Fruit fly (Drosophila melanogaster) whole organism, embryonic: ENCODE results near the gene MED14.
A peak's percentile ranks its signal among the peaks of the same experiment; 100 is the strongest.

Source experiments
- Adf1 ChIP-seq: fragments of 200-800 bp; sonication (Bioruptor generic); IDR thresholded peaks from 2 replicates; pipeline ENCODE4 v1.3.6; 2022; ENCODE audit warnings: missing biosample characterization, missing genetic modification characterization
- Antp ChIP-seq: fragments of 200-800 bp; sonication (Bioruptor generic); optimal IDR thresholded peaks from 3 replicates; lab custom pipeline; 2016; ENCODE audit warnings: missing biosample characterization, missing genetic modification characterization
- Awh ChIP-seq: fragments of 200-800 bp; sonication (Bioruptor generic); IDR thresholded peaks from 2 replicates; pipeline ENCODE4, ENCODE4 v1.3.6; 2022; ENCODE audit warnings: missing biosample characterization, missing genetic modification characterization
- CG10209 ChIP-seq: fragments of 200-800 bp; sonication (Bioruptor generic); optimal IDR thresholded peaks from 3 replicates; lab custom pipeline; 2017; ENCODE audit warnings: missing biosample characterization, mild to moderate bottlenecking, missing genetic modification characterization, missing genetic modification reagents
- CG11398 ChIP-seq: fragments of 200-800 bp; sonication (Bioruptor generic); optimal IDR thresholded peaks from 2 replicates; lab custom pipeline; 2016; ENCODE audit warnings: missing biosample characterization, missing genetic modification characterization
- CG11560 ChIP-seq: fragments of 200-800 bp; sonication (Bioruptor generic); IDR thresholded peaks from 3 replicates; pipeline ENCODE4 v1.3.6; 2022; ENCODE audit warnings: missing biosample characterization, missing genetic modification characterization
- CG11695 ChIP-seq: fragments of 200-800 bp; sonication (Bioruptor generic); IDR thresholded peaks from 3 replicates; pipeline ENCODE4 v1.3.6; 2022; ENCODE audit warnings: missing biosample characterization, missing genetic modification characterization
- CG11723 ChIP-seq: fragments of 200-800 bp; sonication (Bioruptor generic); optimal IDR thresholded peaks from 2 replicates; lab custom pipeline; 2017; ENCODE audit warnings: missing biosample characterization, mild to moderate bottlenecking, missing genetic modification characterization
- CG12942 ChIP-seq: fragments of 200-800 bp; sonication (Bioruptor generic); optimal IDR thresholded peaks from 3 replicates; lab custom pipeline; 2016; ENCODE audit warnings: missing biosample characterization, missing genetic modification characterization
- CG14050 ChIP-seq: fragments of 200-800 bp; sonication (Bioruptor generic); IDR thresholded peaks from 3 replicates; pipeline ENCODE4 v1.3.6; 2022; ENCODE audit warnings: missing biosample characterization, missing genetic modification characterization
- CG14860 ChIP-seq: fragments of 200-800 bp; sonication (Bioruptor generic); IDR thresholded peaks from 3 replicates; pipeline ENCODE4 v1.3.6; 2022; ENCODE audit warnings: missing biosample characterization, missing genetic modification characterization; ENCODE audit not compliant: partially characterized antibody
- CG1832 ChIP-seq: fragments of 200-800 bp; sonication (Bioruptor generic); optimal IDR thresholded peaks from 2 replicates; lab custom pipeline; 2017; ENCODE audit warnings: missing biosample characterization, mild to moderate bottlenecking, missing genetic modification characterization, inconsistent platforms
- CG18599 ChIP-seq: fragments of 200-800 bp; sonication (Bioruptor generic); optimal IDR thresholded peaks from 3 replicates; lab custom pipeline; 2017; ENCODE audit warnings: missing biosample characterization, missing genetic modification characterization, mild to moderate bottlenecking, moderate library complexity, missing genetic modification reagents
- CG30403 ChIP-seq: fragments of 200-800 bp; sonication (Bioruptor generic); optimal IDR thresholded peaks from 3 replicates; lab custom pipeline; 2016; ENCODE audit warnings: missing biosample characterization, missing genetic modification characterization
- CG3065 ChIP-seq: fragments of 200-800 bp; sonication (Bioruptor generic); optimal IDR thresholded peaks from 2 replicates; lab custom pipeline; 2016; ENCODE audit warnings: missing biosample characterization, missing genetic modification characterization
- CG4404 ChIP-seq: fragments of 200-800 bp; sonication (Bioruptor generic); IDR thresholded peaks from 2 replicates; pipeline ENCODE4 v1.3.6; 2022; ENCODE audit warnings: missing biosample characterization, missing genetic modification characterization
- CG9215 ChIP-seq: fragments of 200-800 bp; sonication (Bioruptor generic); IDR thresholded peaks from 2 replicates; pipeline ENCODE4 v1.3.6; 2022; ENCODE audit warnings: missing biosample characterization, missing genetic modification characterization
- CG9437 ChIP-seq: fragments of 200-800 bp; sonication (Bioruptor generic); optimal IDR thresholded peaks from 2 replicates; lab custom pipeline; 2018; ENCODE audit warnings: missing biosample characterization, mild to moderate bottlenecking, missing genetic modification characterization
- CHES-1-like ChIP-seq: fragments of 200-800 bp; sonication (Bioruptor generic); optimal IDR thresholded peaks from 2 replicates; lab custom pipeline; 2016; ENCODE audit warnings: missing biosample characterization, missing genetic modification characterization
- CoRest ChIP-seq: fragments of 200-800 bp; sonication (Bioruptor generic); optimal IDR thresholded peaks from 3 replicates; lab custom pipeline; 2018; ENCODE audit warnings: missing biosample characterization, mild to moderate bottlenecking, missing genetic modification characterization, moderate library complexity
- D19A ChIP-seq: fragments of 200-800 bp; optimal IDR thresholded peaks from 3 replicates; lab custom pipeline; 2019; ENCODE audit warnings: missing biosample characterization, mild to moderate bottlenecking, missing genetic modification characterization, moderate library complexity
- Dbx ChIP-seq: fragments of 200-800 bp; sonication (Bioruptor generic); IDR thresholded peaks from 3 replicates; pipeline ENCODE4 v1.3.6; 2022; ENCODE audit warnings: missing biosample characterization, missing genetic modification characterization
- Dref ChIP-seq: fragments of 200-800 bp; sonication (Bioruptor generic); IDR thresholded peaks from 2 replicates; pipeline ENCODE4 v1.3.6; 2022; ENCODE audit warnings: missing biosample characterization, missing genetic modification characterization
- E2f1 ChIP-seq: fragments of 200-800 bp; sonication (Bioruptor generic); IDR thresholded peaks from 2 replicates; pipeline ENCODE4 v1.3.6; 2022; ENCODE audit warnings: missing biosample characterization, missing genetic modification characterization
- E2f2 ChIP-seq: fragments of 200-800 bp; sonication (Bioruptor generic); IDR thresholded peaks from 2 replicates; pipeline ENCODE4 v1.3.6; 2022; ENCODE audit warnings: missing biosample characterization, missing genetic modification characterization
- ERR ChIP-seq: fragments of 200-800 bp; sonication (Bioruptor generic); optimal IDR thresholded peaks from 2 replicates; lab custom pipeline; 2016; ENCODE audit warnings: missing biosample characterization, missing genetic modification characterization
- Hr39 ChIP-seq: fragments of >200 bp; optimal IDR thresholded peaks from 2 replicates; lab custom pipeline; 2017
- Hr51 ChIP-seq, 2 experiments: fragments of 200-800 bp; sonication (Bioruptor generic); optimal IDR thresholded peaks; 2 replicates in 1 of 2; 3 replicates in 1 of 2; lab custom pipeline; 2016 to 2018; ENCODE audit warnings: missing biosample characterization in 2 of 2, missing genetic modification characterization in 2 of 2, mild to moderate bottlenecking in 1 of 2, moderate library complexity in 1 of 2
- cad ChIP-seq: fragments of >200 bp; optimal IDR thresholded peaks from 2 replicates; lab custom pipeline; 2017; ENCODE audit warnings: missing biosample characterization, missing genetic modification characterization
- eve ChIP-seq, 2 experiments: fragments of >200 bp; optimal IDR thresholded peaks; 2 replicates each; lab custom pipeline; 2017; ENCODE audit warnings: missing biosample characterization in 2 of 2, missing genetic modification characterization in 2 of 2
- gce ChIP-seq: fragments of 200-800 bp; sonication (Bioruptor generic); IDR thresholded peaks from 3 replicates; pipeline ENCODE4 v1.3.6; 2022; ENCODE audit warnings: missing biosample characterization, missing genetic modification characterization
- gem ChIP-seq: fragments of 200-800 bp; sonication (Bioruptor generic); optimal IDR thresholded peaks from 2 replicates; lab custom pipeline; 2019; ENCODE audit warnings: missing biosample characterization, mild to moderate bottlenecking, missing genetic modification characterization, moderate library complexity
- gsb ChIP-seq: fragments of 200-800 bp; sonication (Bioruptor generic); IDR thresholded peaks from 2 replicates; pipeline ENCODE4 v1.3.6; 2022; ENCODE audit warnings: missing biosample characterization, missing genetic modification characterization
- hb ChIP-seq: fragments of 200-800 bp; sonication (Bioruptor generic); IDR thresholded peaks from 3 replicates; pipeline ENCODE4 v1.3.6; 2022; ENCODE audit warnings: missing biosample characterization, missing genetic modification characterization; ENCODE audit not compliant: partially characterized antibody
- kah ChIP-seq: fragments of 200-800 bp; sonication (Bioruptor generic); optimal IDR thresholded peaks from 2 replicates; lab custom pipeline; 2018; ENCODE audit warnings: missing biosample characterization, mild to moderate bottlenecking, missing genetic modification characterization
- lbe ChIP-seq: fragments of 200-800 bp; sonication (Bioruptor generic); optimal IDR thresholded peaks from 2 replicates; lab custom pipeline; 2016; ENCODE audit warnings: missing biosample characterization, mild to moderate bottlenecking, missing genetic modification characterization
- luna ChIP-seq: fragments of 200-800 bp; sonication (Bioruptor generic); optimal IDR thresholded peaks from 2 replicates; lab custom pipeline; 2016; ENCODE audit warnings: missing biosample characterization, missing genetic modification characterization
- maf-S ChIP-seq: fragments of 200-800 bp; sonication (Bioruptor generic); optimal IDR thresholded peaks from 2 replicates; lab custom pipeline; 2016; ENCODE audit warnings: missing biosample characterization, missing genetic modification characterization
- mld ChIP-seq: fragments of 200-800 bp; sonication (Bioruptor generic); IDR thresholded peaks from 3 replicates; pipeline ENCODE4 v1.3.6; 2022; ENCODE audit warnings: missing biosample characterization, missing genetic modification characterization; ENCODE audit not compliant: partially characterized antibody
- pan ChIP-seq, 4 experiments: fragments of >200 bp in 3 of 4; fragments of 200-800 bp in 1 of 4; sonication (Bioruptor generic) in 1 of 4; optimal IDR thresholded peaks in 3 of 4; IDR thresholded peaks in 1 of 4; 2 replicates each; pipeline versions ENCODE4 v1.3.6 to Lab custom; 2017 to 2022; ENCODE audit warnings: missing biosample characterization in 2 of 4, missing genetic modification characterization in 2 of 4, mixed read lengths in 1 of 4
- phol ChIP-seq: fragments of 200-800 bp; sonication (Bioruptor generic); optimal IDR thresholded peaks from 3 replicates; lab custom pipeline; 2018; ENCODE audit warnings: missing biosample characterization, mild to moderate bottlenecking, missing genetic modification characterization, moderate library complexity
- pnt ChIP-seq: fragments of 200-800 bp; sonication (Bioruptor generic); optimal IDR thresholded peaks from 3 replicates; lab custom pipeline; 2016; ENCODE audit warnings: missing biosample characterization, missing genetic modification characterization
- pum ChIP-seq: fragments of 200-800 bp; sonication (Bioruptor generic); optimal IDR thresholded peaks from 2 replicates; lab custom pipeline; 2016; ENCODE audit warnings: missing biosample characterization, missing genetic modification characterization
- run ChIP-seq: fragments of 200-800 bp; sonication (Bioruptor generic); optimal IDR thresholded peaks from 3 replicates; lab custom pipeline; 2018; ENCODE audit warnings: missing biosample characterization, mild to moderate bottlenecking, missing genetic modification characterization
- sd ChIP-seq: fragments of 200-800 bp; sonication (Bioruptor generic); optimal IDR thresholded peaks from 3 replicates; lab custom pipeline; 2018; ENCODE audit warnings: missing biosample characterization, mild to moderate bottlenecking, missing genetic modification characterization, moderate library complexity
- sob ChIP-seq: fragments of 200-800 bp; sonication (Bioruptor generic); IDR thresholded peaks from 2 replicates; pipeline ENCODE4 v1.3.6; 2022; ENCODE audit warnings: missing biosample characterization, missing genetic modification characterization
- tio ChIP-seq: fragments of 200-800 bp; sonication (Bioruptor generic); optimal IDR thresholded peaks from 2 replicates; lab custom pipeline; 2017; ENCODE audit warnings: missing biosample characterization, missing genetic modification characterization, inconsistent platforms
- trem ChIP-seq: fragments of 200-800 bp; optimal IDR thresholded peaks from 3 replicates; lab custom pipeline; 2019; ENCODE audit warnings: missing biosample characterization, mild to moderate bottlenecking, missing genetic modification characterization, moderate library complexity
- ttk ChIP-seq: fragments of 200-800 bp; sonication (Bioruptor generic); IDR thresholded peaks from 2 replicates; pipeline ENCODE4 v2.1.2; 2022; ENCODE audit warnings: missing biosample characterization, missing genetic modification characterization
- vnd ChIP-seq: fragments of 200-800 bp; sonication (Bioruptor generic); IDR thresholded peaks from 3 replicates; pipeline ENCODE4 v1.3.6; 2022; ENCODE audit warnings: missing biosample characterization, missing genetic modification characterization; ENCODE audit not compliant: partially characterized antibody

The MED14 gene

DNA sequence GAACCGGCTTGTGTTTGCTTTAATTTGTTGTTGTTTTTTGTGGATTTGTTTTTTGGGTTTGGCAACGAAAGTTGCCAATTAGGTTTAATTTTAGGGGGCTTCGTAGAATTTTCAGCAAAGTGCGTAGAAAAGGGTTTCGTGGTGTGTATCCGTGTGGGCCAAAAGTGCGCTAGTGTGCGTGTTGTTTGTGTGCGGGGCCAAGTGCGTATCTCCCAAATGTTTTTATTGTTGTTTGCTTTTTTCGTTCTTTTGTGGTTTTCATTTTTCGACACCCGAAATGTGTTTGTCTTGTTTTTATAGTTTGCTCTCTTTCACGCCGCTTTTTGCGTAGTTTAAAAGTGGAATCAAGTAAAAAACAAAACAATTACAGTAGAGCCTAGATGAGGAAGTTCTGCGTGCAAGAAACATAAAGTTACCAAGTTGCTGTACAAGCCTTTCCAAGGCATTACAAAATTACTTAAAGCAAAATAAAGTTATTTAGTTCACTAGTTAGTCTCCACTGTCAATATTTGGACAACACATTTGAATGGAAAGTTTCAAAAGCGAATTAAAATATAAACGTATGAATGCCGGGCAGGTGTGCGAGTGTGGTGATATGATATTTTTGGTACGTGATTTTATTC lies 46.1 kb upstream of the MED14 start (continued):
- TF ChIP-seq cad (GFP tag; lab: Kevin White, UChicago) (no peak), kah (no peak), CG11560 (tag; lab: Robert Waterston, UW) (peak; percentile 65; the same call in 2 of the 3 replicates), trem (tag; lab: Kevin White, UChicago) (no peak), mld (GFP tag; lab: Robert Waterston, UW) (no peak), phol (no peak), pum (GFP tag; lab: Kevin White, UChicago) (peak; percentile 57), CG9437 (GFP tag; lab: Kevin White, UChicago) (no peak), Hr39 (lab: Kevin White, UChicago) (no peak), pan (optimal IDR thresholded peaks at IDR 0.05; lab: Kevin White, UChicago) (no peak), pan (GFP tag; optimal IDR thresholded peaks at IDR 0.05 in 1 of 2, IDR thresholded peaks at IDR 0.05 in 1 of 2) (peak in 1 of 2 experiments; percentile 89), maf-S (GFP tag; lab: Kevin White, UChicago) (peak; percentile 80), CG14050 (GFP tag; lab: Robert Waterston, UW) (peak; percentile 70), CG3065 (GFP tag; lab: Kevin White, UChicago) (no peak), eve (GFP tag; optimal IDR thresholded peaks at IDR 0.05; lab: Kevin White, UChicago) (peak in 1 of 2 experiments; percentile 76), CG9215 (GFP tag; lab: Robert Waterston, UW) (peak; percentile 92), CG10209 (GFP tag; lab: Kevin White, UChicago) (peak; percentile 77), hb (no peak), CG11723 (GFP tag; lab: Kevin White, UChicago) (peak; percentile 48), D19A (tag; lab: Kevin White, UChicago) (peak; percentile 20), gem (tag; lab: Kevin White, UChicago) (peak; percentile 80), sd (tag; lab: Kevin White, UChicago) (peak; percentile 76), E2f1 (peak; percentile 81), vnd (GFP tag; lab: Robert Waterston, UW) (no peak), run (tag; lab: Kevin White, UChicago) (no peak), CoRest (tag; lab: Kevin White, UChicago) (peak; percentile 82), ERR (peak; percentile 87), CG18599 (GFP tag; lab: Kevin White, UChicago) (peak; percentile 95), CG30403 (peak; percentile 82), CG12942 (GFP tag; lab: Kevin White, UChicago) (peak; percentile 49), CG14860 (GFP tag; lab: Robert Waterston, UW) (no peak), CHES-1-like (peak; percentile 90), Dref (GFP tag; lab: Robert Waterston, UW) (peak; percentile 40), CG11695 (GFP tag; lab: Robert Waterston, UW) (peak; percentile 79), CG1832 (no peak), CG4404 (GFP tag; lab: Robert Waterston, UW) (peak; percentile 64), gce (GFP tag; lab: Robert Waterston, UW) (no peak), gsb (GFP tag; lab: Robert Waterston, UW) (peak; percentile 77), sob (GFP tag; lab: Robert Waterston, UW) (peak; percentile 86), Hr51 (GFP tag; optimal IDR thresholded peaks at IDR 0.05; lab: Kevin White, UChicago) (peak; percentile 57 to 81), Adf1 (GFP tag; lab: Robert Waterston, UW) (peak; percentile 81), Dbx (GFP tag; lab: Robert Waterston, UW) (peak; percentile 97), E2f2 (peak; percentile 54), Awh (GFP tag; lab: Robert Waterston, UW) (peak; percentile 63), lbe (no peak), luna (peak; percentile 90), ttk (GFP tag; lab: Robert Waterston, UW) (peak; percentile 60), CG11398 (GFP tag; lab: Kevin White, UChicago) (peak; percentile 53), tio (GFP tag; lab: Kevin White, UChicago) (peak; percentile 81), Antp (GFP tag; lab: Kevin White, UChicago) (peak; percentile 82), pnt (GFP tag; lab: Kevin White, UChicago) (peak; percentile 47)
